Worm (Caenorhabditis elegans) whole organism, late embryonic: ENCODE data around the gene T08G5.1.

Source experiments
- C08G9.2 ChIP-seq: sonication (generic microtip); optimal IDR thresholded peaks from 2 replicates; lab custom pipeline; 2016; ENCODE audit warnings: mild to moderate bottlenecking, missing genetic modification characterization, moderate library complexity, missing compliant biosample characterization
- T23F11.4 ChIP-seq: fragments of 200-800 bp; sonication (Bioruptor generic); optimal IDR thresholded peaks from 2 replicates; lab custom pipeline; 2018; ENCODE audit warnings: mild to moderate bottlenecking, missing genetic modification characterization, missing compliant biosample characterization
- Y22D7AL.16 ChIP-seq: sonication (generic microtip); optimal IDR thresholded peaks from 2 replicates; lab custom pipeline; 2016; ENCODE audit warnings: missing genetic modification characterization, missing compliant biosample characterization
- ahr-1 ChIP-seq: sonication (generic microtip); optimal IDR thresholded peaks from 2 replicates; lab custom pipeline; 2016; ENCODE audit warnings: missing genetic modification characterization, missing compliant biosample characterization
- ama-1 ChIP-seq: fragments of 150-350 bp; optimal IDR thresholded peaks from 2 replicates; lab custom pipeline; 2014
- ceh-18 ChIP-seq: sonication (generic microtip); optimal IDR thresholded peaks from 2 replicates; lab custom pipeline; 2016; ENCODE audit warnings: missing genetic modification characterization, missing compliant biosample characterization
- ceh-30 ChIP-seq: fragments of 150-350 bp; optimal IDR thresholded peaks from 2 replicates; lab custom pipeline; 2014; ENCODE audit warnings: missing biosample characterization, missing genetic modification characterization
- ceh-31 ChIP-seq: sonication (generic microtip); optimal IDR thresholded peaks from 2 replicates; lab custom pipeline; 2016; ENCODE audit warnings: missing genetic modification characterization, missing compliant biosample characterization
- ceh-34 ChIP-seq: sonication (generic microtip); optimal IDR thresholded peaks from 2 replicates; lab custom pipeline; 2016; ENCODE audit warnings: mild to moderate bottlenecking, missing genetic modification characterization, missing compliant biosample characterization
- ceh-6 ChIP-seq: fragments of 200-800 bp; sonication (Bioruptor generic); optimal IDR thresholded peaks from 2 replicates; lab custom pipeline; 2018; ENCODE audit warnings: mild to moderate bottlenecking, missing genetic modification characterization, missing compliant biosample characterization
- ceh-9 ChIP-seq: sonication (generic microtip); optimal IDR thresholded peaks from 2 replicates; lab custom pipeline; 2016; ENCODE audit warnings: mild to moderate bottlenecking, missing genetic modification characterization, inconsistent platforms, missing compliant biosample characterization
- che-1 ChIP-seq: sonication (generic microtip); optimal IDR thresholded peaks from 2 replicates; lab custom pipeline; 2016; ENCODE audit warnings: mild to moderate bottlenecking, missing genetic modification characterization, missing compliant biosample characterization
- dmd-4 ChIP-seq: sonication (generic microtip); optimal IDR thresholded peaks from 2 replicates; lab custom pipeline; 2016; ENCODE audit warnings: borderline replicate concordance, missing genetic modification characterization, missing compliant biosample characterization
- dve-1 ChIP-seq: sonication (generic microtip); optimal IDR thresholded peaks from 2 replicates; lab custom pipeline; 2017; ENCODE audit warnings: antibody characterized with exemption, mild to moderate bottlenecking, missing genetic modification characterization, missing compliant biosample characterization
- elt-2 ChIP-seq: sonication (generic microtip); optimal IDR thresholded peaks from 2 replicates; lab custom pipeline; 2016; ENCODE audit warnings: missing genetic modification reagents, missing genetic modification characterization, missing compliant biosample characterization
- eyg-1 ChIP-seq: sonication (generic microtip); optimal IDR thresholded peaks from 2 replicates; lab custom pipeline; 2016; ENCODE audit warnings: missing genotype, missing genetic modification characterization, missing compliant biosample characterization
- fax-1 ChIP-seq: sonication (generic microtip); optimal IDR thresholded peaks from 2 replicates; lab custom pipeline; 2016; ENCODE audit warnings: missing genotype, missing genetic modification characterization, missing compliant biosample characterization
- fkh-6 ChIP-seq: sonication (generic microtip); optimal IDR thresholded peaks from 2 replicates; lab custom pipeline; 2016; ENCODE audit warnings: missing genetic modification characterization, missing compliant biosample characterization
- hlh-15 ChIP-seq: sonication (generic microtip); optimal IDR thresholded peaks from 2 replicates; lab custom pipeline; 2016; ENCODE audit warnings: missing genetic modification characterization, missing compliant biosample characterization
- hlh-8 ChIP-seq: sonication (generic microtip); optimal IDR thresholded peaks from 2 replicates; lab custom pipeline; 2016; ENCODE audit warnings: missing genotype, missing genetic modification characterization, missing compliant biosample characterization
- lim-6 ChIP-seq: sonication (generic microtip); optimal IDR thresholded peaks from 2 replicates; lab custom pipeline; 2016; ENCODE audit warnings: missing genetic modification characterization, missing compliant biosample characterization
- nfya-1 ChIP-seq: sonication (generic microtip); optimal IDR thresholded peaks from 2 replicates; lab custom pipeline; 2017; ENCODE audit warnings: missing genetic modification characterization, mild to moderate bottlenecking, missing compliant biosample characterization, antibody characterized with exemption, moderate library complexity
- odd-2 ChIP-seq: sonication (generic microtip); optimal IDR thresholded peaks from 2 replicates; lab custom pipeline; 2017; ENCODE audit warnings: antibody characterized with exemption, mild to moderate bottlenecking, missing genetic modification characterization, missing compliant biosample characterization
- pag-3 ChIP-seq: sonication (generic microtip); optimal IDR thresholded peaks from 2 replicates; lab custom pipeline; 2016; ENCODE audit warnings: missing compliant biosample characterization, missing genetic modification characterization, borderline replicate concordance
- pax-1 ChIP-seq: fragments of 150-350 bp; optimal IDR thresholded peaks from 2 replicates; lab custom pipeline; 2014; ENCODE audit warnings: missing biosample characterization, missing genetic modification characterization
- pha-4 ChIP-seq: fragments of 150-350 bp; optimal IDR thresholded peaks from 2 replicates; lab custom pipeline; 2018; ENCODE audit warnings: missing biosample characterization, missing genetic modification reagents, missing genetic modification characterization
- rnt-1 ChIP-seq: sonication (generic microtip); optimal IDR thresholded peaks from 2 replicates; lab custom pipeline; 2016; ENCODE audit warnings: missing genetic modification characterization, missing compliant biosample characterization
- sox-2 ChIP-seq: fragments of 200-800 bp; sonication (Bioruptor generic); IDR thresholded peaks from 2 replicates; pipeline ENCODE4 v1.3.6; 2022; ENCODE audit warnings: missing genetic modification reagents, missing genetic modification characterization, missing compliant biosample characterization
- sox-4 ChIP-seq: sonication (generic microtip); optimal IDR thresholded peaks from 2 replicates; lab custom pipeline; 2017; ENCODE audit warnings: mild to moderate bottlenecking, missing genetic modification characterization, inconsistent platforms, missing compliant biosample characterization
- syd-9 ChIP-seq: sonication (generic microtip); optimal IDR thresholded peaks from 2 replicates; lab custom pipeline; 2016; ENCODE audit warnings: mild to moderate bottlenecking, missing genetic modification characterization, moderate library complexity, missing compliant biosample characterization
- tbx-2 ChIP-seq: sonication (generic microtip); optimal IDR thresholded peaks from 2 replicates; lab custom pipeline; 2016; ENCODE audit warnings: missing genetic modification characterization, missing compliant biosample characterization
- tbx-7 ChIP-seq: sonication (generic microtip); optimal IDR thresholded peaks from 2 replicates; lab custom pipeline; 2016; ENCODE audit warnings: missing genotype, missing genetic modification characterization, missing compliant biosample characterization
- ttx-3 ChIP-seq: sonication (generic microtip); optimal IDR thresholded peaks from 2 replicates; lab custom pipeline; 2016; ENCODE audit warnings: missing genetic modification reagents, missing genetic modification characterization, missing compliant biosample characterization
- unc-42 ChIP-seq: sonication (generic microtip); optimal IDR thresholded peaks from 2 replicates; lab custom pipeline; 2016; ENCODE audit warnings: missing genotype, missing genetic modification characterization, missing compliant biosample characterization
- unc-55 ChIP-seq: sonication (generic microtip); optimal IDR thresholded peaks from 2 replicates; lab custom pipeline; 2017; ENCODE audit warnings: missing biosample characterization, missing genetic modification reagents, missing genetic modification characterization
- unc-86 ChIP-seq: sonication (generic microtip); optimal IDR thresholded peaks from 2 replicates; lab custom pipeline; 2016; ENCODE audit warnings: missing genetic modification characterization, missing compliant biosample characterization
- zip-5 ChIP-seq: sonication (generic microtip); optimal IDR thresholded peaks from 2 replicates; lab custom pipeline; 2016; ENCODE audit warnings: missing genetic modification characterization, missing compliant biosample characterization

T08G5.1 gene

DNA sequence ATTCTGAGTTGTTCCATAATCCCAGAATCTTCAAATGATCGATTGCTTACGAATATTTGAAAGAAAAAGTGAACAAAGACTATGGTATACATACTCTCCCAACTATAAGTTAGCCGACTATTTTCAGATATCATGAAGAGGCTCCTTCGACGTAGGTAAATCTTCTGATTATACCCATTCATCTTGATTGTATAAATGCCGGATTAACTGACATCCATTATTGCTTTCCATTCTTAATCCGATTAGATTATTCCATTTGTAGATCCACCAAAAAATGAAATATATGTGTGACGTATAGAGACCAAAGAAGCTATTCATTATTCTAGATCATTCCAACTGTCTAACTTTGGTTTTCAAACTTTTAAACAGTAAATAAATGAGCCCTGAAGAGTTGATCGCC lies 25.1 kb upstream of the T08G5.1 start:
- TF ChIP-seq ceh-34 (tag; lab: Kevin White, UChicago), result no peak
- TF ChIP-seq ttx-3, result no peak
- TF ChIP-seq nfya-1, result no peak
- TF ChIP-seq ceh-6, result no peak
- TF ChIP-seq eyg-1 (tag; lab: Kevin White, UChicago), result no peak
- no peak for TF ChIP-seq C08G9.2 (tag; lab: Kevin White, UChicago)
- no peak for TF ChIP-seq lim-6 (tag; lab: Kevin White, UChicago)
- TF ChIP-seq odd-2 (tag; lab: Kevin White, UChicago), result no peak
- no peak for TF ChIP-seq che-1 (tag; lab: Kevin White, UChicago)
- no peak for TF ChIP-seq ahr-1
- no peak for TF ChIP-seq ceh-31 (tag; lab: Kevin White, UChicago)
- no peak for TF ChIP-seq sox-2 (GFP tag; lab: Robert Waterston, UW)
- TF ChIP-seq Y22D7AL.16 (tag; lab: Kevin White, UChicago), result no peak
- TF ChIP-seq ceh-9 (tag; lab: Kevin White, UChicago), result no peak
- TF ChIP-seq rnt-1 (tag; lab: Kevin White, UChicago), result no peak
- no peak for TF ChIP-seq tbx-7 (tag; lab: Kevin White, UChicago)
- TF ChIP-seq, all 69 proteins: peak for 0

DNA sequence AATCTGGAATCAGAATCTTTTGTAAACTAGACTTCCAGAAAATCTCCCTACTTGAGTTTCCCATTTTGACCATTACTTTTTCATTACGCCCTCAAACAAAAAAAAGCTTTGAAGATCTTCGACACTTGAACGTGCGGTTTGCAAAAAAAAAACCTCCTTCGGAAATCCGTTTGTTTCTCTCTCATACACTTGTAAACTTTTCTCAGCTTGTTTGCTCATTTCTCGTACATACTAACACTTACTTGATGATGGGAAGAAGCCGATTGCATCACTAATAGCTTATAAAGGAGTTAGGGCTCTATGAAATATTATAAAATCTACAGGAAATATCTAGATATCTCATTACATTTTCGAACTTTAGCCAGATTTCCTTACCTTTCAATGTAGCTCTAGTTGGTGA lies 16.6 kb upstream of the T08G5.1 start:
- no peak for TF ChIP-seq fax-1

DNA sequence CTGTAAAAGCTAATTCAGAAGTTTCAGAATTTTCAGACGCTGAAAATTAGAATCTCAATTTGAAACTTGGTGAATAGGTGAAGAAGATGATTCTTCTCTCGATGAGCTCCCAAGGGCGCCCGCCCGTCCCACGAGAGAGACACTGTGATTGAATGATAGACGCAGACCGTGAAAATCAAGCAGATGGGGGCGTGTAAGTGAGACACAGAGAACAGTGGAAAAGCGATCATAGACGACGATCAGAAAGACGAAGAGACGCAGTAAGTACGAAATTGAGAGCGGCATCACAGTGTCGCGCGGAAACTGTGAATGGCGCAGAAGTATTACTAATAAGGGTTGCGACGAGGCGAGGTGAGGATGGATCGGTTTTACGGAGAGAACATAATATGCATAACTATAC lies 16.2 kb upstream of the T08G5.1 start:
- no peak for TF ChIP-seq dmd-4 (tag; lab: Kevin White, UChicago)
- peak; percentile 24 for TF ChIP-seq ceh-31 (tag; lab: Kevin White, UChicago)
- no peak for TF ChIP-seq pha-4 (tag; lab: Kevin White, UChicago)
- no peak for TF ChIP-seq fkh-6 (tag; lab: Kevin White, UChicago)
- peak; percentile 11 for TF ChIP-seq nfya-1
- TF ChIP-seq rnt-1 (tag; lab: Kevin White, UChicago), result peak; percentile 22
- peak; percentile 44 for TF ChIP-seq tbx-2
- peak; percentile 3 for TF ChIP-seq unc-55 (GFP tag; lab: Kevin White, UChicago)
- no peak for TF ChIP-seq ceh-9 (tag; lab: Kevin White, UChicago)
- peak; percentile 39 for TF ChIP-seq C08G9.2 (tag; lab: Kevin White, UChicago)
- TF ChIP-seq ceh-34 (tag; lab: Kevin White, UChicago), result peak; percentile 50
- no peak for TF ChIP-seq hlh-15
- TF ChIP-seq ceh-18 (tag; lab: Kevin White, UChicago), result peak; percentile 28
- no peak for TF ChIP-seq elt-2
- TF ChIP-seq ceh-30 (tag; lab: Kevin White, UChicago), result no peak

DNA sequence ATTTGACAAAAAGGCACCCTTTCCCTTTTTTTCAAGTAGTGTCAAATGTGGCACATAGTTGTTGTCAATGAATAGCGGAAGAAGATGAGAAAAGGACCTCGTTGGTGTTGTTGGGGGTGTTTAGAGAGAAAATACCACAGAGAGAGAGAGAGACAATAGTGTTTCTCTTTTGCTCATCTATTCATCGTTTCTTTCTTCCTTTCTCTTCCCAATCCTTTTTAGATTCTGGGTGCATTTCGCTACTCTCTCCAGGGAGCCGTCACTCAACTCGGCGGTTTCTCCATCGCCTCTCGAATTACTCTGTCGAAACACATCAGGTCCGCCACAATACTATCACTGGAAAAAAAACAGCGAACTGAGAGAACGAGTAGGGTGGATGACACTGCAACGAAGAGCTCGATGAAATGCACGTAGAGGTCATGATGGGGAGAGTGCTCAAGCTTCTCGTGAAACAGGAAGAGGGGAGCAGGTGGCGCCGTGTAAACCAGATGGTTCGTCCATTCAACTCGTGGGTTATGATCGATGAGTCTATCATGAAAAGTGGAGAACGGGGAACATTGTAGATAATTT lies 14.9 kb upstream of the T08G5.1 start:
- TF ChIP-seq pha-4 (tag; lab: Kevin White, UChicago), result no peak
- TF ChIP-seq syd-9 (tag; lab: Kevin White, UChicago), result no peak
- TF ChIP-seq sox-4 (tag; lab: Kevin White, UChicago), result no peak
- no peak for TF ChIP-seq pax-1 (tag; lab: Kevin White, UChicago)
- TF ChIP-seq hlh-8 (tag; lab: Kevin White, UChicago), result peak; percentile 21
- no peak for TF ChIP-seq dve-1 (tag; lab: Kevin White, UChicago)
- TF ChIP-seq unc-42 (tag; lab: Kevin White, UChicago), result peak; percentile 13
- no peak for TF ChIP-seq ahr-1
- TF ChIP-seq, all 69 proteins: peak for 2

DNA sequence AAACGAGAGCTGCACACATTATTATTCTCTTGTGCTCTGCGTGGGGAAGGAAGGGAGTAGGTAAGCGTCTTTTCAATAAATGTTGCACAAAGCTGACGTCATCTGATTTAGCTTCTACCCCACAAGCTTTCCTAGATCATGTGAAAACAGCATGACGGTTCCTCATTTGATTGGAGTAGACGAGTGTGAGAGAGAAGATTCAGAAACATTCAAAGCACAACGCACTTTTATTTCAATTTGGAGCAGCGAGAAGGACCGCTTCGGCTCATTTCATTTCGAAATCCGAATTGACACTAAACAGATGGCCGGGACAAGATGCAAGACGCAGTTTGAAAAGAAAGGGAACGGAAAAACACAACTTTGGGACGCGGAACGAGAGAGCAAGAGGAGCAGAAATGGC lies 14.2 kb upstream of the T08G5.1 start:
- TF ChIP-seq ama-1 (lab: Kevin White, UChicago) (no peak), zip-5 (tag; lab: Kevin White, UChicago) (no peak), syd-9 (tag; lab: Kevin White, UChicago) (no peak), T23F11.4 (GFP tag; lab: Kevin White, UChicago) (no peak), Y22D7AL.16 (tag; lab: Kevin White, UChicago) (no peak), unc-86 (no peak), unc-42 (tag; lab: Kevin White, UChicago) (peak; percentile 28), pag-3 (tag; lab: Kevin White, UChicago) (no peak)
